Fruit fly (Drosophila melanogaster): ENCODE results near the gene Nubp2.
A peak's percentile ranks its signal among the peaks of the same experiment; 100 is the strongest.

The Nubp2 gene

DNA sequence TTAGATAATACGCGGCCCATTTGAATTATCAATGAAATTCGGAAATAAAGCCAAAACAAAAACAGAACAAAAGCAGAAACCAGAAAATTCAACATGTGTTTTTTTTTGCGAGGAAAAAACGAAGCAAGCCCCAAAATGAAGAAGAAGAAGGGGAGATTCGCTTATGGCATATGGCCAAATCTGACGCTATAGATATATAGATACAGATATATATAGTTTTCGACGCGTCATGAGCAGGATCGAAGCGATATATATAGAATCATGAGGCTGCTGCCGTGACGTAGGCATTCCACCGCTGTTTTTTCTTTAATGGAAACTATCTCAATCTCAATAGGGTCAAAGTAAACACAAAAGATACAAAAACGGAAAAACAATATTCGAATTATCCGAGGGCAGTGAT, 12.1 kb downstream of the Nubp2 start (continued):
- TF ChIP-seq Nf-YB (GFP tag; optimal IDR thresholded peaks at IDR 0.05), result no peak
- no peak for TF ChIP-seq CG14710 (tag; optimal IDR thresholded peaks at IDR 0.05)
- TF ChIP-seq CG5953 (GFP tag; IDR thresholded peaks at IDR 0.05), result no peak
- TF ChIP-seq sima (GFP tag; optimal IDR thresholded peaks at IDR 0.05), result no peak
- TF ChIP-seq sd (tag; optimal IDR thresholded peaks at IDR 0.05), result peak; percentile 86
- no peak for TF ChIP-seq CG15514 (GFP tag; optimal IDR thresholded peaks at IDR 0.05)
- TF ChIP-seq CG17385 (GFP tag; optimal IDR thresholded peaks at IDR 0.05), result peak; percentile 51
- no peak for TF ChIP-seq HLH3B (GFP tag; IDR thresholded peaks at IDR 0.05)
- TF ChIP-seq Dip3 (GFP tag; optimal IDR thresholded peaks at IDR 0.05), result no peak
- peak; percentile 27 for TF ChIP-seq gro (GFP tag; optimal IDR thresholded peaks at IDR 0.05)
- TF ChIP-seq CG6272 (GFP tag; IDR thresholded peaks at IDR 0.05), result no peak
- no peak for TF ChIP-seq CG6765 (GFP tag; optimal IDR thresholded peaks at IDR 0.05)
- no peak for TF ChIP-seq Lpt (GFP tag; optimal IDR thresholded peaks at IDR 0.05)
- peak in 1 of 2 experiments; percentile 26 for TF ChIP-seq Pdp1 (GFP tag; optimal IDR thresholded peaks at IDR 0.05)
- no peak for TF ChIP-seq Mrtf (GFP tag; IDR thresholded peaks at IDR 0.05)
- no peak for TF ChIP-seq CG17802 (tag; optimal IDR thresholded peaks at IDR 0.05)
- no peak for TF ChIP-seq sim (GFP tag; IDR thresholded peaks at IDR 0.05)
- TF ChIP-seq pan (optimal IDR thresholded peaks at IDR 0.05), result no peak
- no peak for TF ChIP-seq pan (GFP tag; optimal IDR thresholded peaks at IDR 0.05 in 1 of 2, IDR thresholded peaks at IDR 0.05 in 1 of 2)
- no peak for TF ChIP-seq nerfin-1 (tag; optimal IDR thresholded peaks at IDR 0.05)

DNA sequence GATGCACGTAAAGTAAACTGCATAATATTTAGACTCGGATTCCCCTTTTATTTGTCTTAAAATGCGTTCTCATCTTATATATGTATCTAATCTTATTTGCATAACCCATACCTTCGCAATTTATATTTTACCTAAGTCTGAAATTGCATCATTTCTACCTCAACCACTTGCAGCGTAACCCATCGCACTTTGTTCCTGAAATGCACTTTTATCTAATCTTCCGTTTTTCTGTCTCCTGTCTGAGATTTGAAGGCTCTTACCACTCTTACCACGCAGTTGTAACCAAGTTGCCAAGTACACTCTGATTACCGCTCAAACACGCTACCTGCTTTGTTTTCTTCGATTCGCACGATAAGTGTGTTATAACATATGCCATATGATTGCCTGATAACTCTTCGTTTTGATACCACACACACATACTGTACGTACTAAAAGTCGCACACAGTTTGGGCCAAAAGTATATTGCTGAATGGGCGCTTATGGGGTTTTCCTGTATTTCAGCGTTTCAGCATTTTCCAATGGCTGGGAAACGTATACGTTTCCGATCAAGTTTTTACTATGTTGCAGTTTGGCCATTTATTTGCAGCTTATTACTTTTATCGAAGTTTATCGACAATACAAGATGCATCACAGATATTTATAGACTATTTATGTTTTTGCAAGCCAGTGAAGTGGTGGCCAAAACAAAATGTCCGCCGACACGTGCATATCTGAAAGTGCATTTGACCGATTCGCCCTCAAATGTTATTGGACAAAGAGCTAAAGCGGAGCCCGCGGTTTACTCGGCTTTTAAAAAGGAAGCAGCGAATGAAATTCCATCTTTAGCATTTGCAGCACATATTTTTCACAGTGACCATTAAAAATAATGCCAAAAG, 13.0 kb downstream of the Nubp2 start:
- TF ChIP-seq Hmx (GFP tag; optimal IDR thresholded peaks at IDR 0.05), result no peak
- TF ChIP-seq CG6791 (GFP tag; IDR thresholded peaks at IDR 0.05; ENCODE audit: partially characterized antibody), result no peak
- no peak for TF ChIP-seq abd-A (tag; optimal IDR thresholded peaks at IDR 0.05)
- TF ChIP-seq pros (GFP tag; optimal IDR thresholded peaks at IDR 0.05), result no peak
- TF ChIP-seq aop (GFP tag; IDR thresholded peaks at IDR 0.05), result no peak
- TF ChIP-seq CG3281 (GFP tag; optimal IDR thresholded peaks at IDR 0.05), result peak; percentile 20
- TF ChIP-seq unpg (GFP tag; optimal IDR thresholded peaks at IDR 0.05), result no peak
- no peak for TF ChIP-seq CG8290 (GFP tag; optimal IDR thresholded peaks at IDR 0.05)
- TF ChIP-seq CG8290 (tag; optimal IDR thresholded peaks at IDR 0.05), result peak in 1 of 2 experiments; percentile 6
- no peak for TF ChIP-seq CG12769 (tag; optimal IDR thresholded peaks at IDR 0.05)
- no peak for TF ChIP-seq CG4617 (GFP tag; optimal IDR thresholded peaks at IDR 0.05; ENCODE audit: borderline replicate concordance)
- peak; percentile 89 for TF ChIP-seq mirr (GFP tag; optimal IDR thresholded peaks at IDR 0.05)
- no peak for TF ChIP-seq Opbp (GFP tag; IDR thresholded peaks at IDR 0.05; ENCODE audit: partially characterized antibody)
- TF ChIP-seq Hr3 (GFP tag; optimal IDR thresholded peaks at IDR 0.05), result no peak
- TF ChIP-seq CG8388 (GFP tag; optimal IDR thresholded peaks at IDR 0.05), result peak; percentile 75
- TF ChIP-seq cad (GFP tag; optimal IDR thresholded peaks at IDR 0.05), result no peak
- TF ChIP-seq CG10654 (GFP tag; optimal IDR thresholded peaks at IDR 0.05), result no peak
- no peak for TF ChIP-seq CG32767 (GFP tag; IDR thresholded peaks at IDR 0.05)
- no peak for TF ChIP-seq CG3726 (GFP tag; IDR thresholded peaks at IDR 0.05)
- TF ChIP-seq GATAe (GFP tag; conservative IDR thresholded peaks at IDR 0.05), result no peak
- no peak for TF ChIP-seq H2.0 (GFP tag; IDR thresholded peaks at IDR 0.05)
- TF ChIP-seq CG17385 (GFP tag; optimal IDR thresholded peaks at IDR 0.05), result peak; percentile 1
- TF ChIP-seq CG12219 (GFP tag; optimal IDR thresholded peaks at IDR 0.05), result no peak
- no peak for TF ChIP-seq HLHmδ (GFP tag; optimal IDR thresholded peaks at IDR 0.05)
- TF ChIP-seq CG9215 (GFP tag; IDR thresholded peaks at IDR 0.05), result no peak
- peak; percentile 80 for TF ChIP-seq Ets65A (GFP tag)
- TF ChIP-seq nom (GFP tag; optimal IDR thresholded peaks at IDR 0.05), result no peak
- no peak; the same call in 2 of the 3 replicates for TF ChIP-seq CG2199 (GFP tag; IDR thresholded peaks at IDR 0.05)
- peak; percentile 27 for TF ChIP-seq CG34376 (GFP tag; optimal IDR thresholded peaks at IDR 0.05)
- TF ChIP-seq CG17912 (GFP tag; optimal IDR thresholded peaks at IDR 0.05), result no peak
- TF ChIP-seq Hr39 (optimal IDR thresholded peaks at IDR 0.05), result no peak

All from whole organism, embryonic.